Fruit fly (Drosophila melanogaster) whole organism, wandering third instar larva: ENCODE results near the gene VhaM9.7-d.

Experiments used
- Rel ChIP-seq, 2 experiments: fragments of 200-800 bp; sonication (Bioruptor generic) in 1 of 2; optimal IDR thresholded peaks; 2 replicates in 1 of 2; 3 replicates in 1 of 2; lab custom pipeline; 2016 to 2019; ENCODE audit warnings: mild to moderate bottlenecking in 2 of 2, missing biosample characterization in 2 of 2, missing genetic modification characterization in 2 of 2, moderate library complexity in 1 of 2
- h ChIP-seq: fragments of 200-800 bp; sonication (Bioruptor generic); optimal IDR thresholded peaks from 3 replicates; lab custom pipeline; 2016; ENCODE audit warnings: missing biosample characterization, mild to moderate bottlenecking, missing genetic modification characterization

- TF ChIP-seq h (GFP tag; lab: Kevin White, UChicago): no peak
- TF ChIP-seq Rel (GFP tag; optimal IDR thresholded peaks at IDR 0.05; lab: Kevin White, UChicago): no peak
- no peak for TF ChIP-seq Rel (tag; optimal IDR thresholded peaks at IDR 0.05; lab: Kevin White, UChicago)
Observed at dm6 chr3R:16969361-16970355, 5.3 kb upstream of the VhaM9.7-d start.
